Fruit fly (Drosophila melanogaster) whole organism, embryonic: ENCODE results near the gene CG10301.

Experiments
- Atf3 ChIP-seq: fragments of 200-800 bp; sonication (Bioruptor generic); optimal IDR thresholded peaks from 3 replicates; lab custom pipeline; 2016; ENCODE audit warnings: missing biosample characterization, missing genetic modification characterization
- Awh ChIP-seq: fragments of 200-800 bp; sonication (Bioruptor generic); IDR thresholded peaks from 2 replicates; pipeline ENCODE4, ENCODE4 v1.3.6; 2022; ENCODE audit warnings: missing biosample characterization, missing genetic modification characterization
- C15 ChIP-seq: fragments of 200-800 bp; sonication (Bioruptor generic); IDR thresholded peaks from 3 replicates; pipeline ENCODE4 v1.3.6; 2022; ENCODE audit warnings: missing biosample characterization, missing genetic modification characterization
- CG1024 ChIP-seq: fragments of 200-800 bp; sonication (Bioruptor generic); IDR thresholded peaks from 2 replicates; pipeline ENCODE4 v1.3.6; 2022; ENCODE audit warnings: missing biosample characterization, missing genetic modification characterization
- CG10274 ChIP-seq: fragments of 200-800 bp; sonication (Bioruptor generic); optimal IDR thresholded peaks from 3 replicates; lab custom pipeline; 2017; ENCODE audit warnings: missing biosample characterization, mild to moderate bottlenecking, missing genetic modification characterization
- CG10366 ChIP-seq: fragments of 200-800 bp; sonication (Bioruptor generic); IDR thresholded peaks from 2 replicates; pipeline ENCODE4 v1.3.6; 2022; ENCODE audit warnings: missing biosample characterization, missing genetic modification characterization
- CG10959 ChIP-seq: fragments of 200-800 bp; sonication (Bioruptor generic); IDR thresholded peaks from 2 replicates; pipeline ENCODE4 v1.3.6; 2022; ENCODE audit warnings: missing biosample characterization, missing genetic modification characterization
- CG13296 ChIP-seq: fragments of 200-800 bp; sonication (Bioruptor generic); optimal IDR thresholded peaks from 3 replicates; lab custom pipeline; 2018; ENCODE audit warnings: missing biosample characterization, mild to moderate bottlenecking, missing genetic modification characterization
- CG13894 ChIP-seq: fragments of 200-800 bp; sonication (Bioruptor generic); optimal IDR thresholded peaks from 3 replicates; lab custom pipeline; 2018; ENCODE audit warnings: missing biosample characterization, mild to moderate bottlenecking, missing genetic modification characterization, moderate library complexity
- CG15479 ChIP-seq: fragments of 200-800 bp; sonication (Bioruptor generic); optimal IDR thresholded peaks from 3 replicates; lab custom pipeline; 2019; ENCODE audit warnings: missing biosample characterization, mild to moderate bottlenecking, missing genetic modification characterization, moderate library complexity
- CG17359 ChIP-seq: fragments of 200-800 bp; sonication (Bioruptor generic); optimal IDR thresholded peaks from 3 replicates; lab custom pipeline; 2018; ENCODE audit warnings: missing biosample characterization, mild to moderate bottlenecking, missing genetic modification characterization, moderate library complexity
- CG17612 ChIP-seq: fragments of 200-800 bp; sonication (Bioruptor generic); IDR thresholded peaks from 2 replicates; pipeline ENCODE4 v1.3.6; 2022; ENCODE audit warnings: missing biosample characterization, missing genetic modification characterization
- CG17802 ChIP-seq: fragments of 200-800 bp; sonication (Bioruptor generic); optimal IDR thresholded peaks from 2 replicates; lab custom pipeline; 2018; ENCODE audit warnings: missing biosample characterization, mild to moderate bottlenecking, missing genetic modification characterization, moderate library complexity
- CG1792 ChIP-seq: fragments of 200-800 bp; sonication (Bioruptor generic); optimal IDR thresholded peaks from 2 replicates; lab custom pipeline; 2016; ENCODE audit warnings: missing biosample characterization, missing genetic modification characterization
- CG18011 ChIP-seq: fragments of 200-800 bp; sonication (Bioruptor generic); optimal IDR thresholded peaks from 2 replicates; lab custom pipeline; 2017; ENCODE audit warnings: missing biosample characterization, missing genetic modification characterization, mild to moderate bottlenecking, moderate library complexity, missing genotype
- CG2875 ChIP-seq: fragments of 200-800 bp; sonication (Bioruptor generic); optimal IDR thresholded peaks from 2 replicates; lab custom pipeline; 2017; ENCODE audit warnings: missing biosample characterization, mild to moderate bottlenecking, missing genetic modification characterization, missing genetic modification reagents
- CG30403 ChIP-seq: fragments of 200-800 bp; sonication (Bioruptor generic); optimal IDR thresholded peaks from 3 replicates; lab custom pipeline; 2016; ENCODE audit warnings: missing biosample characterization, missing genetic modification characterization
- CG31365 ChIP-seq: fragments of 200-800 bp; sonication (Bioruptor generic); optimal IDR thresholded peaks from 2 replicates; lab custom pipeline; 2018; ENCODE audit warnings: missing biosample characterization, mild to moderate bottlenecking, missing genetic modification characterization
- CG31441 ChIP-seq: fragments of 200-800 bp; sonication (Bioruptor generic); IDR thresholded peaks from 2 replicates; pipeline ENCODE4 v1.3.6; 2022; ENCODE audit warnings: missing biosample characterization, missing genetic modification characterization
- CG32532 ChIP-seq: fragments of 200-800 bp; sonication (Bioruptor generic); IDR thresholded peaks from 2 replicates; pipeline ENCODE4 v1.3.6; 2022; ENCODE audit warnings: missing biosample characterization, missing genetic modification characterization
- CG33213 ChIP-seq: fragments of 200-800 bp; sonication (Bioruptor generic); optimal IDR thresholded peaks from 3 replicates; lab custom pipeline; 2016; ENCODE audit warnings: missing biosample characterization, missing genetic modification characterization
- CG3838 ChIP-seq: fragments of 200-800 bp; sonication (Bioruptor generic); optimal IDR thresholded peaks from 3 replicates; lab custom pipeline; 2016; ENCODE audit warnings: missing biosample characterization, missing genetic modification characterization
- CG4328 ChIP-seq: fragments of 200-800 bp; sonication (Bioruptor generic); optimal IDR thresholded peaks from 3 replicates; lab custom pipeline; 2017; ENCODE audit warnings: missing biosample characterization, missing genetic modification reagents, missing genetic modification characterization
- CG4360 ChIP-seq: fragments of 200-800 bp; sonication (Bioruptor generic); IDR thresholded peaks from 2 replicates; pipeline ENCODE4 v1.3.6; 2022; ENCODE audit warnings: missing biosample characterization, missing genetic modification characterization
- CG4404 ChIP-seq: fragments of 200-800 bp; sonication (Bioruptor generic); IDR thresholded peaks from 2 replicates; pipeline ENCODE4 v1.3.6; 2022; ENCODE audit warnings: missing biosample characterization, missing genetic modification characterization
- CG6272 ChIP-seq: fragments of 200-800 bp; sonication (Bioruptor generic); IDR thresholded peaks from 2 replicates; pipeline ENCODE4 v1.3.6; 2022; ENCODE audit warnings: missing biosample characterization, missing genetic modification characterization
- CHES-1-like ChIP-seq: fragments of 200-800 bp; sonication (Bioruptor generic); optimal IDR thresholded peaks from 2 replicates; lab custom pipeline; 2016; ENCODE audit warnings: missing biosample characterization, missing genetic modification characterization
- Camta ChIP-seq: fragments of 200-800 bp; sonication (Bioruptor generic); optimal IDR thresholded peaks from 2 replicates; lab custom pipeline; 2016; ENCODE audit warnings: missing biosample characterization, missing genetic modification characterization
- Drgx ChIP-seq: fragments of 200-800 bp; sonication (Bioruptor generic); IDR thresholded peaks from 2 replicates; pipeline ENCODE4 v1.3.6; 2022; ENCODE audit warnings: missing biosample characterization, missing genetic modification characterization
- Fer3 ChIP-seq: fragments of 200-800 bp; sonication (Bioruptor generic); optimal IDR thresholded peaks from 2 replicates; lab custom pipeline; 2018; ENCODE audit warnings: missing biosample characterization, mild to moderate bottlenecking, missing genetic modification characterization, moderate library complexity
- Lhr ChIP-seq: fragments of 200-800 bp; sonication (Bioruptor generic); optimal IDR thresholded peaks from 3 replicates; lab custom pipeline; 2017; ENCODE audit warnings: mild to moderate bottlenecking, missing biosample characterization, missing genetic modification reagents, missing genetic modification characterization
- Max ChIP-seq: fragments of 200-800 bp; sonication (Bioruptor generic); optimal IDR thresholded peaks from 2 replicates; lab custom pipeline; 2016; ENCODE audit warnings: missing biosample characterization, mild to moderate bottlenecking, missing genetic modification characterization
- Myb ChIP-seq: fragments of 200-800 bp; sonication (Bioruptor generic); optimal IDR thresholded peaks from 2 replicates; lab custom pipeline; 2016; ENCODE audit warnings: missing biosample characterization, missing genetic modification characterization
- Opbp ChIP-seq: fragments of 200-800 bp; sonication (Bioruptor generic); IDR thresholded peaks from 3 replicates; pipeline ENCODE4 v1.3.6; 2022; ENCODE audit warnings: missing biosample characterization, missing genetic modification characterization; ENCODE audit not compliant: partially characterized antibody
- Optix ChIP-seq: fragments of 200-800 bp; sonication (Bioruptor generic); IDR thresholded peaks from 3 replicates; pipeline ENCODE4 v1.3.6; 2022; ENCODE audit warnings: missing biosample characterization, missing genetic modification characterization
- ab ChIP-seq: fragments of 200-800 bp; sonication (Bioruptor generic); optimal IDR thresholded peaks from 2 replicates; lab custom pipeline; 2016; ENCODE audit warnings: missing biosample characterization, missing genetic modification characterization
- bbx ChIP-seq: fragments of 200-800 bp; sonication (Bioruptor generic); IDR thresholded peaks from 2 replicates; pipeline ENCODE4 v1.3.6; 2022; ENCODE audit warnings: missing biosample characterization, missing genetic modification characterization; ENCODE audit not compliant: partially characterized antibody
- croc ChIP-seq: fragments of 200-800 bp; sonication (Bioruptor generic); conservative IDR thresholded peaks from 3 replicates; pipeline ENCODE4 v1.3.6; 2022; ENCODE audit warnings: missing biosample characterization, missing genetic modification characterization
- cwo ChIP-seq: fragments of 200-800 bp; sonication (Bioruptor generic); optimal IDR thresholded peaks from 3 replicates; lab custom pipeline; 2017; ENCODE audit warnings: missing biosample characterization, missing genetic modification characterization, mild to moderate bottlenecking, moderate library complexity, missing genetic modification reagents
- dan ChIP-seq: fragments of 200-800 bp; sonication (Bioruptor generic); IDR thresholded peaks from 2 replicates; pipeline ENCODE4 v1.3.6; 2022; ENCODE audit warnings: missing biosample characterization, missing genetic modification characterization
- danr ChIP-seq: fragments of 200-800 bp; sonication (Bioruptor generic); IDR thresholded peaks from 2 replicates; pipeline ENCODE4 v1.3.6; 2022; ENCODE audit warnings: missing biosample characterization, missing genetic modification characterization
- ftz-f1 ChIP-seq: fragments of 200-800 bp; sonication (Bioruptor generic); optimal IDR thresholded peaks from 2 replicates; lab custom pipeline; 2016; ENCODE audit warnings: missing biosample characterization, missing genetic modification characterization
- gce ChIP-seq: fragments of 200-800 bp; sonication (Bioruptor generic); IDR thresholded peaks from 3 replicates; pipeline ENCODE4 v1.3.6; 2022; ENCODE audit warnings: missing biosample characterization, missing genetic modification characterization
- hb ChIP-seq: fragments of 200-800 bp; sonication (Bioruptor generic); IDR thresholded peaks from 3 replicates; pipeline ENCODE4 v1.3.6; 2022; ENCODE audit warnings: missing biosample characterization, missing genetic modification characterization; ENCODE audit not compliant: partially characterized antibody
- hth ChIP-seq: fragments of >200 bp; optimal IDR thresholded peaks from 2 replicates; lab custom pipeline; 2017; ENCODE audit warnings: inconsistent platforms
- insv ChIP-seq, 2 experiments: fragments of 200-800 bp; sonication (Bioruptor generic); optimal IDR thresholded peaks; 3 replicates each; lab custom pipeline; 2016 to 2018; ENCODE audit warnings: missing biosample characterization in 2 of 2, missing genetic modification characterization in 2 of 2
- jumu ChIP-seq: fragments of 200-800 bp; sonication (Bioruptor generic); optimal IDR thresholded peaks from 3 replicates; lab custom pipeline; 2016; ENCODE audit warnings: missing biosample characterization, missing genetic modification characterization
- lbe ChIP-seq: fragments of 200-800 bp; sonication (Bioruptor generic); optimal IDR thresholded peaks from 2 replicates; lab custom pipeline; 2016; ENCODE audit warnings: missing biosample characterization, mild to moderate bottlenecking, missing genetic modification characterization
- ro ChIP-seq: fragments of 200-800 bp; sonication (Bioruptor generic); IDR thresholded peaks from 2 replicates; pipeline ENCODE4 v1.3.6; 2022; ENCODE audit warnings: missing biosample characterization, missing genetic modification characterization
- sqz ChIP-seq: fragments of 200-800 bp; sonication (Bioruptor generic); optimal IDR thresholded peaks from 3 replicates; lab custom pipeline; 2018; ENCODE audit warnings: missing biosample characterization, mild to moderate bottlenecking, missing genetic modification characterization
- toy ChIP-seq: fragments of 200-800 bp; sonication (Bioruptor generic); IDR thresholded peaks from 2 replicates; pipeline ENCODE4 v1.3.6; 2022; ENCODE audit warnings: missing biosample characterization, missing genetic modification characterization
- yki ChIP-seq: fragments of >200 bp; optimal IDR thresholded peaks from 3 replicates; lab custom pipeline; 2018

The CG10301 gene

dm6 chr3R:23726740-23727139 is 16.8 kb downstream of the CG10301 start (continued):
- TF ChIP-seq Opbp (no peak), Awh (GFP tag; lab: Robert Waterston, UW) (0 out of 2 replicates have a peak, but pooled peaks have one; percentile 46), CG17359 (tag; lab: Kevin White, UChicago) (peak; percentile 85), gce (GFP tag; lab: Robert Waterston, UW) (no peak), CG13296 (GFP tag; lab: Kevin White, UChicago) (peak; percentile 75), danr (GFP tag; lab: Robert Waterston, UW) (peak; percentile 43; the same call in 1 of the 2 replicates), CG4328 (GFP tag; lab: Kevin White, UChicago) (no peak), ab (GFP tag; lab: Kevin White, UChicago) (no peak), CG32532 (GFP tag; lab: Robert Waterston, UW) (peak; percentile 93), lbe (GFP tag; lab: Kevin White, UChicago) (peak; percentile 52), Lhr (GFP tag; lab: Kevin White, UChicago) (no peak), bbx (GFP tag; lab: Robert Waterston, UW) (no peak), Camta (GFP tag; lab: Kevin White, UChicago) (peak; percentile 57), CG1792 (GFP tag; lab: Kevin White, UChicago) (peak; percentile 41), CHES-1-like (GFP tag; lab: Kevin White, UChicago) (peak; percentile 58), Max (peak; percentile 70), CG17802 (peak; percentile 5), CG31441 (GFP tag; lab: Robert Waterston, UW) (peak; percentile 77), CG1024 (GFP tag; lab: Robert Waterston, UW) (no peak; the same call in 1 of the 2 replicates), hb (GFP tag; lab: Robert Waterston, UW) (no peak), insv (GFP tag; optimal IDR thresholded peaks at IDR 0.05; lab: Kevin White, UChicago) (no peak), CG10366 (peak; percentile 77), CG17612 (peak; percentile 80), Atf3 (no peak), hth (lab: Kevin White, UChicago) (no peak), CG30403 (GFP tag; lab: Kevin White, UChicago) (peak; percentile 86), CG3838 (GFP tag; lab: Kevin White, UChicago) (peak; percentile 30), CG13894 (peak; percentile 87), sqz (GFP tag; lab: Kevin White, UChicago) (peak; percentile 33), CG33213 (GFP tag; lab: Kevin White, UChicago) (peak; percentile 16), toy (peak; percentile 59), C15 (GFP tag; lab: Robert Waterston, UW) (0 out of 3 replicates have a peak, but pooled peaks have one; percentile 50), CG15479 (GFP tag; lab: Kevin White, UChicago) (no peak), CG4360 (GFP tag; lab: Robert Waterston, UW) (peak; percentile 14; the same call in 1 of the 2 replicates), Optix (GFP tag; lab: Robert Waterston, UW) (no peak), croc (GFP tag; lab: Robert Waterston, UW) (peak; percentile 28; the same call in 2 of the 3 replicates), CG4404 (peak; percentile 57), cwo (GFP tag; lab: Kevin White, UChicago) (peak; percentile 91), CG10274 (GFP tag; lab: Kevin White, UChicago) (peak; percentile 27), yki (no peak), Myb (GFP tag; lab: Kevin White, UChicago) (peak; percentile 42), jumu (GFP tag; lab: Kevin White, UChicago) (peak; percentile 35), dan (GFP tag; lab: Robert Waterston, UW) (no peak), ro (GFP tag; lab: Robert Waterston, UW) (no peak), CG18011 (GFP tag; lab: Kevin White, UChicago) (peak; percentile 72), Fer3 (tag; lab: Kevin White, UChicago) (peak; percentile 90), CG10959 (no peak), CG31365 (tag; lab: Kevin White, UChicago) (peak; percentile 1), CG6272 (GFP tag; lab: Robert Waterston, UW) (peak; percentile 43; the same call in 1 of the 2 replicates), CG2875 (GFP tag; lab: Kevin White, UChicago) (no peak), Drgx (peak; percentile 88), ftz-f1 (GFP tag; lab: Kevin White, UChicago) (no peak)
